Worm (Caenorhabditis elegans) whole organism, L2 larva: Measurements from ENCODE around the gene tap-1.

ENCODE experiments used
- ZK546.5 ChIP-seq: sonication (generic microtip); optimal IDR thresholded peaks from 2 replicates; lab custom pipeline; 2017; ENCODE audit warnings: missing biosample characterization, missing genetic modification characterization
- ama-1 ChIP-seq: fragments of 150-350 bp; optimal IDR thresholded peaks from 2 replicates; lab custom pipeline; 2018; ENCODE audit warnings: inconsistent platforms
- ceh-16 ChIP-seq: fragments of 150-350 bp; optimal IDR thresholded peaks from 2 replicates; lab custom pipeline; 2014; ENCODE audit warnings: missing biosample characterization, missing genetic modification characterization
- ceh-82 ChIP-seq: fragments of 150-350 bp; optimal IDR thresholded peaks from 2 replicates; lab custom pipeline; 2014; ENCODE audit warnings: missing biosample characterization, missing genetic modification characterization
- elt-1 ChIP-seq: fragments of 150-350 bp; optimal IDR thresholded peaks from 2 replicates; lab custom pipeline; 2014; ENCODE audit warnings: missing biosample characterization, missing genetic modification characterization
- gmeb-1 ChIP-seq: fragments of 150-350 bp; optimal IDR thresholded peaks from 2 replicates; lab custom pipeline; 2014; ENCODE audit warnings: missing biosample characterization, missing genetic modification characterization
- lsy-2 ChIP-seq, 2 experiments: fragments of 150-350 bp in 1 of 2; sonication (generic microtip) in 1 of 2; optimal IDR thresholded peaks; 2 replicates each; lab custom pipeline; 2014 to 2017; ENCODE audit warnings: missing biosample characterization in 2 of 2, missing genetic modification characterization in 2 of 2
- mdl-1 ChIP-seq, 2 experiments: fragments of 150-350 bp in 1 of 2; sonication (generic microtip) in 1 of 2; optimal IDR thresholded peaks; 2 replicates each; lab custom pipeline; 2017; ENCODE audit warnings: missing biosample characterization in 2 of 2, missing genetic modification characterization in 2 of 2
- nhr-12 ChIP-seq: fragments of 150-350 bp; optimal IDR thresholded peaks from 2 replicates; lab custom pipeline; 2014; ENCODE audit warnings: missing biosample characterization, missing genetic modification characterization
- unc-55 ChIP-seq: fragments of 150-350 bp; sonication (generic microtip); optimal IDR thresholded peaks from 3 replicates; lab custom pipeline; 2014; ENCODE audit warnings: missing biosample characterization, missing genetic modification reagents, missing genetic modification characterization
- zag-1 ChIP-seq: fragments of 150-350 bp; optimal IDR thresholded peaks from 2 replicates; lab custom pipeline; 2014; ENCODE audit warnings: missing biosample characterization, missing genetic modification characterization
- ztf-11 ChIP-seq: sonication (generic microtip); optimal IDR thresholded peaks from 2 replicates; lab custom pipeline; 2017; ENCODE audit warnings: missing biosample characterization, missing genetic modification characterization

ce11 chrX:14561416-14561973 lies 27.9 kb upstream of the tap-1 start:
- TF ChIP-seq lsy-2 (tag; optimal IDR thresholded peaks at IDR 0.05; lab: Kevin White, UChicago) (peak in 1 of 2 experiments; percentile 62), ama-1 (no peak), gmeb-1 (tag; lab: Kevin White, UChicago) (no peak), mdl-1 (tag; optimal IDR thresholded peaks at IDR 0.05; lab: Kevin White, UChicago) (peak; percentile 69 to 82), ceh-82 (no peak), ZK546.5 (no peak), unc-55 (peak; percentile 67), ceh-16 (peak; percentile 12), zag-1 (peak; percentile 87), nhr-12 (no peak), ztf-11 (tag; lab: Kevin White, UChicago) (no peak), elt-1 (no peak)
